Fruit fly (Drosophila melanogaster) whole organism, embryonic: ENCODE data around the gene defl.

Source experiments
- Aef1 ChIP-seq: fragments of 200-800 bp; sonication (Bioruptor generic); IDR thresholded peaks from 3 replicates; pipeline ENCODE4 v1.3.6; 2022; ENCODE audit warnings: missing biosample characterization, missing genetic modification characterization
- Atf6 ChIP-seq: fragments of 200-800 bp; sonication (Bioruptor generic); IDR thresholded peaks from 2 replicates; pipeline ENCODE4 v1.3.6; 2022; ENCODE audit warnings: missing biosample characterization, missing genetic modification characterization
- CG10654 ChIP-seq: fragments of 200-800 bp; sonication (Bioruptor generic); optimal IDR thresholded peaks from 2 replicates; lab custom pipeline; 2016; ENCODE audit warnings: missing biosample characterization, missing genetic modification characterization
- CG11504 ChIP-seq: fragments of 200-800 bp; sonication (Bioruptor generic); optimal IDR thresholded peaks from 3 replicates; lab custom pipeline; 2019; ENCODE audit warnings: missing biosample characterization, mild to moderate bottlenecking, missing genetic modification characterization, moderate library complexity
- CG15479 ChIP-seq: fragments of 200-800 bp; sonication (Bioruptor generic); optimal IDR thresholded peaks from 3 replicates; lab custom pipeline; 2019; ENCODE audit warnings: missing biosample characterization, mild to moderate bottlenecking, missing genetic modification characterization, moderate library complexity
- CG1647 ChIP-seq: fragments of 200-800 bp; sonication (Bioruptor generic); optimal IDR thresholded peaks from 3 replicates; lab custom pipeline; 2016; ENCODE audit warnings: missing biosample characterization, missing genetic modification characterization
- CG16863 ChIP-seq: fragments of 200-800 bp; sonication (Bioruptor generic); optimal IDR thresholded peaks from 3 replicates; lab custom pipeline; 2016; ENCODE audit warnings: missing biosample characterization, missing genetic modification characterization
- CG18476 ChIP-seq: fragments of 200-800 bp; sonication (Bioruptor generic); optimal IDR thresholded peaks from 2 replicates; lab custom pipeline; 2016; ENCODE audit warnings: missing biosample characterization, mild to moderate bottlenecking, missing genetic modification characterization
- CG30020 ChIP-seq: fragments of 200-800 bp; optimal IDR thresholded peaks from 2 replicates; lab custom pipeline; 2019; ENCODE audit warnings: missing biosample characterization, mild to moderate bottlenecking, missing genetic modification characterization, moderate library complexity
- CG31224 ChIP-seq: fragments of 200-800 bp; sonication (Bioruptor generic); IDR thresholded peaks from 2 replicates; pipeline ENCODE4 v1.3.6; 2022; ENCODE audit warnings: missing biosample characterization, missing genetic modification characterization
- CG34224 ChIP-seq: fragments of 200-800 bp; sonication (Bioruptor generic); IDR thresholded peaks from 3 replicates; pipeline ENCODE4 v1.3.6; 2022; ENCODE audit warnings: missing biosample characterization, missing genetic modification characterization; ENCODE audit not compliant: partially characterized antibody
- CG3847 ChIP-seq: fragments of 200-800 bp; sonication (Bioruptor generic); IDR thresholded peaks from 2 replicates; pipeline ENCODE4 v1.3.6; 2022; ENCODE audit warnings: missing biosample characterization, missing genetic modification characterization
- CG4360 ChIP-seq: fragments of 200-800 bp; sonication (Bioruptor generic); IDR thresholded peaks from 2 replicates; pipeline ENCODE4 v1.3.6; 2022; ENCODE audit warnings: missing biosample characterization, missing genetic modification characterization
- CG4404 ChIP-seq: fragments of 200-800 bp; sonication (Bioruptor generic); IDR thresholded peaks from 2 replicates; pipeline ENCODE4 v1.3.6; 2022; ENCODE audit warnings: missing biosample characterization, missing genetic modification characterization
- CG7928 ChIP-seq: fragments of 200-800 bp; sonication (Bioruptor generic); optimal IDR thresholded peaks from 2 replicates; lab custom pipeline; 2017; ENCODE audit warnings: missing biosample characterization, mild to moderate bottlenecking, missing genetic modification characterization
- CG8281 ChIP-seq: fragments of 200-800 bp; sonication (Bioruptor generic); optimal IDR thresholded peaks from 2 replicates; lab custom pipeline; 2018; ENCODE audit warnings: missing biosample characterization, mild to moderate bottlenecking, missing genetic modification characterization, moderate library complexity
- CG8290 ChIP-seq, 3 experiments: fragments of 200-800 bp; sonication (Bioruptor generic); optimal IDR thresholded peaks; 2 replicates each; lab custom pipeline; 2016 to 2019; ENCODE audit warnings: missing biosample characterization in 3 of 3, missing genetic modification characterization in 3 of 3, mild to moderate bottlenecking in 2 of 3, moderate library complexity in 1 of 3
- CG8924 ChIP-seq: fragments of 200-800 bp; optimal IDR thresholded peaks from 3 replicates; lab custom pipeline; 2019; ENCODE audit warnings: missing biosample characterization, mild to moderate bottlenecking, missing genetic modification characterization, moderate library complexity
- CG9609 ChIP-seq: fragments of 200-800 bp; sonication (Bioruptor generic); optimal IDR thresholded peaks from 3 replicates; lab custom pipeline; 2016; ENCODE audit warnings: missing biosample characterization, missing genetic modification characterization
- CHES-1-like ChIP-seq: fragments of 200-800 bp; sonication (Bioruptor generic); optimal IDR thresholded peaks from 2 replicates; lab custom pipeline; 2016; ENCODE audit warnings: missing biosample characterization, missing genetic modification characterization
- Doc3 ChIP-seq: fragments of 200-800 bp; sonication (Bioruptor generic); IDR thresholded peaks from 3 replicates; pipeline ENCODE4 v1.3.6; 2022; ENCODE audit warnings: missing biosample characterization, missing genetic modification characterization; ENCODE audit not compliant: partially characterized antibody
- Drgx ChIP-seq: fragments of 200-800 bp; sonication (Bioruptor generic); IDR thresholded peaks from 2 replicates; pipeline ENCODE4 v1.3.6; 2022; ENCODE audit warnings: missing biosample characterization, missing genetic modification characterization
- ERR ChIP-seq: fragments of 200-800 bp; sonication (Bioruptor generic); optimal IDR thresholded peaks from 2 replicates; lab custom pipeline; 2016; ENCODE audit warnings: missing biosample characterization, missing genetic modification characterization
- Ets65A ChIP-seq: fragments of 200-800 bp; sonication (Bioruptor generic); peaks from one replicate; lab custom pipeline; 2016; ENCODE audit warnings: missing biosample characterization, missing genetic modification characterization
- HHEX ChIP-seq: fragments of 200-800 bp; sonication (Bioruptor generic); optimal IDR thresholded peaks from 3 replicates; lab custom pipeline; 2017; ENCODE audit warnings: missing biosample characterization, mild to moderate bottlenecking, missing genetic modification characterization, missing genetic modification reagents
- HLH3B ChIP-seq: fragments of 200-800 bp; sonication (Bioruptor generic); IDR thresholded peaks from 2 replicates; pipeline ENCODE4 v1.3.6; 2022; ENCODE audit warnings: missing biosample characterization, missing genetic modification characterization
- HmgZ ChIP-seq: fragments of 200-800 bp; sonication (Bioruptor generic); optimal IDR thresholded peaks from 2 replicates; lab custom pipeline; 2018; ENCODE audit warnings: missing biosample characterization, mild to moderate bottlenecking, missing genetic modification characterization
- Hr51 ChIP-seq, 2 experiments: fragments of 200-800 bp; sonication (Bioruptor generic); optimal IDR thresholded peaks; 2 replicates in 1 of 2; 3 replicates in 1 of 2; lab custom pipeline; 2016 to 2018; ENCODE audit warnings: missing biosample characterization in 2 of 2, missing genetic modification characterization in 2 of 2, mild to moderate bottlenecking in 1 of 2, moderate library complexity in 1 of 2
- MBD-R2 ChIP-seq: fragments of 200-800 bp; sonication (Bioruptor generic); IDR thresholded peaks from 2 replicates; pipeline ENCODE4 v1.3.6; 2022; ENCODE audit warnings: missing biosample characterization, missing genetic modification characterization
- Myb ChIP-seq: fragments of 200-800 bp; sonication (Bioruptor generic); optimal IDR thresholded peaks from 2 replicates; lab custom pipeline; 2016; ENCODE audit warnings: missing biosample characterization, missing genetic modification characterization
- Ssrp ChIP-seq: fragments of 200-800 bp; sonication (Bioruptor generic); optimal IDR thresholded peaks from 2 replicates; lab custom pipeline; 2018; ENCODE audit warnings: missing biosample characterization, mild to moderate bottlenecking, missing genetic modification characterization, moderate library complexity
- YL-1 ChIP-seq: fragments of 200-800 bp; sonication (Bioruptor generic); optimal IDR thresholded peaks from 3 replicates; lab custom pipeline; 2017; ENCODE audit warnings: missing biosample characterization, mild to moderate bottlenecking, missing genetic modification characterization
- ato ChIP-seq: fragments of 200-800 bp; sonication (Bioruptor generic); IDR thresholded peaks from 2 replicates; pipeline ENCODE4 v1.3.6; 2022; ENCODE audit warnings: missing biosample characterization, missing genetic modification characterization; ENCODE audit not compliant: partially characterized antibody
- bsh ChIP-seq, 2 experiments: fragments of 200-800 bp; sonication (Bioruptor generic); optimal IDR thresholded peaks; 2 replicates each; lab custom pipeline; 2017 to 2018; ENCODE audit warnings: mild to moderate bottlenecking in 2 of 2, missing biosample characterization in 2 of 2, missing genetic modification characterization in 2 of 2, moderate library complexity in 1 of 2
- btn ChIP-seq: fragments of 200-800 bp; sonication (Bioruptor generic); optimal IDR thresholded peaks from 2 replicates; lab custom pipeline; 2016; ENCODE audit warnings: missing biosample characterization, missing genetic modification characterization
- caup ChIP-seq: fragments of 200-800 bp; sonication (Bioruptor generic); optimal IDR thresholded peaks from 3 replicates; lab custom pipeline; 2017; ENCODE audit warnings: missing biosample characterization, mild to moderate bottlenecking, missing genetic modification characterization, moderate library complexity; ENCODE audit not compliant: severe bottlenecking
- chinmo ChIP-seq: fragments of 200-800 bp; sonication (Bioruptor generic); IDR thresholded peaks from 4 replicates; pipeline ENCODE4 v1.3.6; 2022; ENCODE audit warnings: missing biosample characterization, missing genetic modification characterization; ENCODE audit not compliant: partially characterized antibody
- dimm ChIP-seq: fragments of 200-800 bp; sonication (Bioruptor generic); IDR thresholded peaks from 2 replicates; pipeline ENCODE4 v1.3.6; 2022; ENCODE audit warnings: missing biosample characterization, missing genetic modification characterization
- eyg ChIP-seq: fragments of 200-800 bp; sonication (Bioruptor generic); optimal IDR thresholded peaks from 3 replicates; lab custom pipeline; 2016; ENCODE audit warnings: missing biosample characterization, missing genetic modification characterization
- gfzf ChIP-seq: fragments of 200-800 bp; sonication (Bioruptor generic); optimal IDR thresholded peaks from 2 replicates; lab custom pipeline; 2016; ENCODE audit warnings: missing biosample characterization, mild to moderate bottlenecking, missing genetic modification characterization, moderate library complexity
- grn ChIP-seq: fragments of 200-800 bp; sonication (Bioruptor generic); optimal IDR thresholded peaks from 3 replicates; lab custom pipeline; 2017; ENCODE audit warnings: missing biosample characterization, missing genetic modification characterization
- h ChIP-seq: fragments of >200 bp; optimal IDR thresholded peaks from 2 replicates; lab custom pipeline; 2017
- lmd ChIP-seq: fragments of 200-800 bp; sonication (Bioruptor generic); IDR thresholded peaks from 2 replicates; pipeline ENCODE4 v1.3.6; 2022; ENCODE audit warnings: missing biosample characterization, missing genetic modification characterization
- nerfin-1 ChIP-seq: fragments of 200-800 bp; sonication (Bioruptor generic); optimal IDR thresholded peaks from 3 replicates; lab custom pipeline; 2019; ENCODE audit warnings: missing biosample characterization, mild to moderate bottlenecking, missing genetic modification characterization, moderate library complexity
- pros ChIP-seq: fragments of 200-800 bp; sonication (Bioruptor generic); optimal IDR thresholded peaks from 3 replicates; lab custom pipeline; 2019; ENCODE audit warnings: missing biosample characterization, mild to moderate bottlenecking, missing genetic modification characterization, moderate library complexity
- psq ChIP-seq: fragments of 200-800 bp; sonication (Bioruptor generic); optimal IDR thresholded peaks from 2 replicates; lab custom pipeline; 2017; ENCODE audit warnings: missing biosample characterization, missing genetic modification characterization
- row ChIP-seq: fragments of 200-800 bp; sonication (Bioruptor generic); IDR thresholded peaks from 3 replicates; pipeline ENCODE4 v1.3.6; 2022; ENCODE audit warnings: missing biosample characterization, missing genetic modification characterization
- seq ChIP-seq: fragments of 200-800 bp; sonication (Bioruptor generic); IDR thresholded peaks from 2 replicates; pipeline ENCODE4 v1.3.6; 2022; ENCODE audit warnings: missing biosample characterization, missing genetic modification characterization
- vnd ChIP-seq: fragments of 200-800 bp; sonication (Bioruptor generic); IDR thresholded peaks from 3 replicates; pipeline ENCODE4 v1.3.6; 2022; ENCODE audit warnings: missing biosample characterization, missing genetic modification characterization; ENCODE audit not compliant: partially characterized antibody
- zen2 ChIP-seq: fragments of 200-800 bp; sonication (Bioruptor generic); IDR thresholded peaks from 3 replicates; pipeline ENCODE4 v1.3.6; 2022; ENCODE audit warnings: missing biosample characterization, missing genetic modification characterization; ENCODE audit not compliant: partially characterized antibody
- zfh2 ChIP-seq: fragments of 200-800 bp; sonication (Bioruptor generic); optimal IDR thresholded peaks from 2 replicates; lab custom pipeline; 2016; ENCODE audit warnings: missing biosample characterization, missing genetic modification characterization

The defl gene

dm6 chr3L:9675528-9675963 is 47.7 kb upstream of the defl start (continued):
- no peak for TF ChIP-seq Myb (GFP tag; lab: Kevin White, UChicago)
- no peak for TF ChIP-seq CG8281 (tag; lab: Kevin White, UChicago)
- TF ChIP-seq Aef1 (GFP tag; lab: Robert Waterston, UW) = peak; percentile 19; the same call in 1 of the 3 replicates
- TF ChIP-seq Drgx (GFP tag; lab: Robert Waterston, UW) = peak; percentile 73
- TF ChIP-seq zfh2 (GFP tag; lab: Kevin White, UChicago) = no peak
- TF ChIP-seq chinmo (GFP tag; lab: Robert Waterston, UW) = peak; percentile 77; the same call in 1 of the 4 replicates
- TF ChIP-seq dimm (GFP tag; lab: Robert Waterston, UW) = no peak
- no peak for TF ChIP-seq CHES-1-like
- TF ChIP-seq CG8290 (GFP tag; optimal IDR thresholded peaks at IDR 0.05; lab: Kevin White, UChicago) = no peak
- no peak for TF ChIP-seq CG8290 (tag; optimal IDR thresholded peaks at IDR 0.05; lab: Kevin White, UChicago)
- no peak for TF ChIP-seq Ssrp (tag; lab: Kevin White, UChicago)
- TF ChIP-seq Atf6 (GFP tag; lab: Robert Waterston, UW) = 0 out of 2 replicates have a peak, but pooled peaks have one; percentile 48
- TF ChIP-seq CG16863 (GFP tag; lab: Kevin White, UChicago) = no peak
- no peak for TF ChIP-seq CG3847
- TF ChIP-seq CG4360 = no peak
- TF ChIP-seq YL-1 = no peak
- no peak for TF ChIP-seq HHEX
- TF ChIP-seq Hr51 (GFP tag; optimal IDR thresholded peaks at IDR 0.05; lab: Kevin White, UChicago) = no peak
- TF ChIP-seq bsh (GFP tag; optimal IDR thresholded peaks at IDR 0.05; lab: Kevin White, UChicago) = no peak
- TF ChIP-seq MBD-R2 (GFP tag; lab: Robert Waterston, UW) = no peak
- TF ChIP-seq eyg (GFP tag; lab: Kevin White, UChicago) = no peak
- TF ChIP-seq btn (GFP tag; lab: Kevin White, UChicago) = no peak
- no peak for TF ChIP-seq CG7928
- TF ChIP-seq ato (GFP tag; lab: Robert Waterston, UW) = no peak
- TF ChIP-seq psq = no peak
- no peak for TF ChIP-seq CG18476
- TF ChIP-seq Ets65A (GFP tag; lab: Kevin White, UChicago) = no peak
- no peak for TF ChIP-seq CG4404 (GFP tag; lab: Robert Waterston, UW)
- no peak for TF ChIP-seq CG31224 (GFP tag; lab: Robert Waterston, UW)
- TF ChIP-seq CG11504 (tag; lab: Kevin White, UChicago) = no peak
- no peak for TF ChIP-seq seq (GFP tag; lab: Robert Waterston, UW)
- TF ChIP-seq caup (GFP tag; lab: Kevin White, UChicago) = no peak
- no peak for TF ChIP-seq CG9609 (GFP tag; lab: Kevin White, UChicago)
- peak; percentile 23 for TF ChIP-seq CG8924 (tag; lab: Kevin White, UChicago)
- no peak for TF ChIP-seq HmgZ (tag; lab: Kevin White, UChicago)
- no peak for TF ChIP-seq HLH3B (GFP tag; lab: Robert Waterston, UW)
- no peak for TF ChIP-seq nerfin-1
- no peak for TF ChIP-seq lmd (GFP tag; lab: Robert Waterston, UW)
- peak; percentile 72 for TF ChIP-seq CG34224 (GFP tag; lab: Robert Waterston, UW)
- TF ChIP-seq vnd = no peak
- peak; percentile 56; the same call in 2 of the 3 replicates for TF ChIP-seq Doc3 (GFP tag; lab: Robert Waterston, UW)
- no peak for TF ChIP-seq CG30020 (tag; lab: Kevin White, UChicago)
- no peak for TF ChIP-seq CG10654
- no peak for TF ChIP-seq CG15479 (GFP tag; lab: Kevin White, UChicago)
- TF ChIP-seq row (GFP tag; lab: Robert Waterston, UW) = no peak
- no peak for TF ChIP-seq CG1647 (GFP tag; lab: Kevin White, UChicago)
- TF ChIP-seq gfzf (GFP tag; lab: Kevin White, UChicago) = no peak
- TF ChIP-seq h = no peak
- TF ChIP-seq grn (GFP tag; lab: Kevin White, UChicago) = no peak
- TF ChIP-seq zen2 (GFP tag; lab: Robert Waterston, UW) = peak; percentile 67; the same call in 2 of the 3 replicates
- TF ChIP-seq ERR (GFP tag; lab: Kevin White, UChicago) = no peak
- TF ChIP-seq pros (GFP tag; lab: Kevin White, UChicago) = no peak
